Worm (Caenorhabditis elegans): Measurements from ENCODE around the gene F59E12.15.

F59E12.15 gene

DNA sequence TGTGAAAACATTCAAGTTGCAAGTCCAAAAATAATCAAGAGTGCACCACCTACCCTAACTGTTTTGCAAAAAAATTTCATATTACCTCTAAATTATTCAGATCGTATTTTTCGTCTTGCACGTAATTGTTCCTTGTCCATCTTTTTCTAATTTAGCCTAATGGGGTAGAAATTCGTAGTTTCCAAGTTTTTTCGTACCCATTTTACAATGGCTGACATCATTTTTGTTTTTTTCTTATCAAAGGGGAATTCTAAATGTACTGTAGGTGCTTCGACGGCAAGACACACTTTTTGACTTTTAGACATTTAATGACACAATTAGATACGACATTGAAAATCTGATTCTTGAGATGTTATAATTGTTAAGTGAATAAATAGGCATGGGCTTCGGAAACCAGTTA is 23.7 kb downstream of the F59E12.15 start:
- TF ChIP-seq R02D3.7 (tag; optimal IDR thresholded peaks at IDR 0.05) (no peak), nhr-237 (tag; optimal IDR thresholded peaks at IDR 0.05) (no peak), nhr-11 (tag; optimal IDR thresholded peaks at IDR 0.05) (no peak), elt-1 (tag; optimal IDR thresholded peaks at IDR 0.05) (no peak), ztf-4 (tag; optimal IDR thresholded peaks at IDR 0.05) (no peak), mml-1 (tag; optimal IDR thresholded peaks at IDR 0.05) (no peak), nhr-43 (tag; optimal IDR thresholded peaks at IDR 0.05; ENCODE audit: poor library complexity, severe bottlenecking) (no peak), fkh-10 (GFP tag; optimal IDR thresholded peaks at IDR 0.05) (no peak)

DNA sequence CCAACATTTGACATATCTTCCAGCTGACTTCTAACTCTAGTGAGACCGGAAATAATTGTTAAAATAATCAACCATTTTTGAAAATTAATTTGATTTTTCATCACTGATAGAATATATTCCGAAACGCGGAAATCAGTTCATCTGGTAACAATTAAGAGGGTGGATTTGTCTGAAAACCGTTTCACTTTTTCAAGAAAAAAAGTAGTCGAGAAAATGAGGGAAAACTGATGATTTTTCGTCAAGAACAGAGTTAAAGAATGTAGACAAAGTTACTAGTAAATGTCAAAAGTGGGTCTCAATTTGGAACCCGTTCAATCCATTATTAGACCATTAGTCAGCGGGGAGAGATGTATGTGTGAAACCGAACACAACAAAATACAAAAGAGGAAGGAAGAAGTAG is 25.0 kb downstream of the F59E12.15 start, which contains the start of gene C17G10.6:
C17G10.6 (minus strand) TSS at position 101 of the 400 bp plus-strand sequence.
- TF ChIP-seq egl-27 (tag; optimal IDR thresholded peaks at IDR 0.05) = no peak
- TF ChIP-seq nhr-76 (tag; optimal IDR thresholded peaks at IDR 0.05) = no peak
- no peak for TF ChIP-seq nfya-1 (tag; optimal IDR thresholded peaks at IDR 0.05; ENCODE audit: insufficient read depth)
- no peak for TF ChIP-seq sea-2 (GFP tag; optimal IDR thresholded peaks at IDR 0.05)

DNA sequence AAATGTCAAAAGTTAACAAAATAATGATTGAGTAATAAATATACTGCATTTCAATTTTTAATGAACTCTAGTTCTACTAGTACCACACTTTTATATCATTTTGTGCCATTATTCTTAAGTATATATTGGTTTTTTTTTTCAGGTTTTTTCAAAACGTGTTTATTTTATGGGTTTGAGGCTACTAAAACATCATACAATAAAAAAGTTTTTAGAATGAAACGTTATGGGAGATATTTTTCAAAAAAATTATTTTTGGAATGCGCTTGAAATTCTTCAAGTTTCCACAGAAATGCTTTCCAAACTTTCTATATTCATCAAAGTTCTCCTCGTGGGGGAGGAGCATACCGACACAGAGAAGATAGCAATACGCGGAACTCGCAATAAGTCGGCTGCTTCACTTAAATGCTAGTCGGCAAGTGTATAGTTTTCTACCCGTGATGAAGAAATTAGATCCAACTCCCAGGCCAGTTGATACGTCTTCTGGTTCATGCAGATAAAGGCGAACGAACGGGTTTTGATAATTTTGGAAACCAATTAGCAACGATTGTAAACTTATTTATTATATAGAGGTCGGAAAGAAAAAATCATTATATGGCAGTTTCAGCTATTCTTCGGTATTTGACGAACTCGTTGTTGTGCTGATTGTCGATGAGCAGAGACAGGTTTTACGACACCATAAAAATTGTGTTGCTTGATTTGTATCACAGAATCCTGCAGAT is 28.7 kb downstream of the F59E12.15 start, which contains the start of gene C17G10.10:
C17G10.10 (minus strand) TSS at position 51 of the 719 bp plus-strand sequence.
- peak; percentile 89 for TF ChIP-seq nhr-77 (tag; optimal IDR thresholded peaks at IDR 0.05)
- peak; percentile 55 for TF ChIP-seq pqm-1 (tag; optimal IDR thresholded peaks at IDR 0.05)
- TF ChIP-seq elt-3 (tag; optimal IDR thresholded peaks at IDR 0.05) = peak in 1 of 3 experiments; percentile 30
- TF ChIP-seq sea-2 (GFP tag; optimal IDR thresholded peaks at IDR 0.05) = no peak
- no peak for TF ChIP-seq aly-2 (tag; optimal IDR thresholded peaks at IDR 0.05)
- peak; percentile 33 for TF ChIP-seq tbx-2 (tag; optimal IDR thresholded peaks at IDR 0.05)
- no peak for TF ChIP-seq unc-39 (tag; optimal IDR thresholded peaks at IDR 0.05)
- TF ChIP-seq fkh-2 (tag; optimal IDR thresholded peaks at IDR 0.05) = no peak
- no peak for TF ChIP-seq fkh-10 (GFP tag; optimal IDR thresholded peaks at IDR 0.05)
- no peak for TF ChIP-seq ZK546.5 (tag; optimal IDR thresholded peaks at IDR 0.05)
- peak; percentile 10 for TF ChIP-seq R02D3.7 (tag; optimal IDR thresholded peaks at IDR 0.05)
- peak; percentile 34 for TF ChIP-seq mdl-1 (tag; optimal IDR thresholded peaks at IDR 0.05)
- TF ChIP-seq nhr-28 (tag; optimal IDR thresholded peaks at IDR 0.05) = peak; percentile 30
- no peak for TF ChIP-seq elt-1 (tag; optimal IDR thresholded peaks at IDR 0.05)
- TF ChIP-seq nhr-11 (tag; optimal IDR thresholded peaks at IDR 0.05) = no peak
- peak; percentile 84 for TF ChIP-seq nhr-23 (tag; optimal IDR thresholded peaks at IDR 0.05)
- peak; percentile 38 for TF ChIP-seq lin-39 (tag; optimal IDR thresholded peaks at IDR 0.05)
- TF ChIP-seq ceh-82 (tag; optimal IDR thresholded peaks at IDR 0.05) = peak; percentile 60
- TF ChIP-seq nhr-43 (tag; optimal IDR thresholded peaks at IDR 0.05; ENCODE audit: poor library complexity, severe bottlenecking) = peak; percentile 89
- peak; percentile 60 for TF ChIP-seq lin-15B (tag; optimal IDR thresholded peaks at IDR 0.05)
- TF ChIP-seq ama-1 (optimal IDR thresholded peaks at IDR 0.05) = peak; percentile 93
- no peak for TF ChIP-seq eor-1 (tag; optimal IDR thresholded peaks at IDR 0.05)
- TF ChIP-seq nfya-1 (tag; optimal IDR thresholded peaks at IDR 0.05; ENCODE audit: insufficient read depth) = peak; percentile 75
- peak; percentile 82 for TF ChIP-seq nhr-25 (tag; optimal IDR thresholded peaks at IDR 0.05)
- TF ChIP-seq nhr-12 (tag; optimal IDR thresholded peaks at IDR 0.05) = peak; percentile 9
- no peak for TF ChIP-seq fos-1 (tag; optimal IDR thresholded peaks at IDR 0.05)
- TF ChIP-seq hmg-11 (tag; optimal IDR thresholded peaks at IDR 0.05) = peak; percentile 60
- peak; percentile 83 for TF ChIP-seq elt-2 (tag; optimal IDR thresholded peaks at IDR 0.05)
- TF ChIP-seq snpc-4 (tag; optimal IDR thresholded peaks at IDR 0.05) = peak; percentile 99
- TF ChIP-seq nhr-237 (tag; optimal IDR thresholded peaks at IDR 0.05) = no peak
- TF ChIP-seq ceh-28 (tag; optimal IDR thresholded peaks at IDR 0.05) = peak; percentile 47
- TF ChIP-seq lsy-12 (tag; optimal IDR thresholded peaks at IDR 0.05) = peak; percentile 61
- TF ChIP-seq pha-4 (tag; optimal IDR thresholded peaks at IDR 0.05) = peak; percentile 49
- TF ChIP-seq jun-1 (tag; optimal IDR thresholded peaks at IDR 0.05) = peak; percentile 29
- peak; percentile 54 for TF ChIP-seq egl-5 (tag; optimal IDR thresholded peaks at IDR 0.05)
- TF ChIP-seq skn-1 (tag; optimal IDR thresholded peaks at IDR 0.05) = peak; percentile 9
- TF ChIP-seq daf-12 (tag; optimal IDR thresholded peaks at IDR 0.05) = no peak
- TF ChIP-seq unc-62 (GFP tag; optimal IDR thresholded peaks at IDR 0.05) = no peak
